Worm (Caenorhabditis elegans): ENCODE data around the gene W06F12.2.

ce11 chrIII:13695588-13695987 is 35.9 kb downstream of the W06F12.2 start:
- no peak for TF ChIP-seq W03F9.2 (tag; optimal IDR thresholded peaks at IDR 0.05)
- no peak for TF ChIP-seq him-1 (tag; optimal IDR thresholded peaks at IDR 0.05)
